Fruit fly (Drosophila melanogaster) whole organism, embryonic: ENCODE measurements around the gene Ptth.

ENCODE experiments used
- Asciz ChIP-seq: fragments of 200-800 bp; sonication (Bioruptor generic); optimal IDR thresholded peaks from 2 replicates; lab custom pipeline; 2017; ENCODE audit warnings: missing biosample characterization, mild to moderate bottlenecking, missing genetic modification characterization, missing genetic modification reagents
- BtbVII ChIP-seq: fragments of 200-800 bp; sonication (Bioruptor generic); optimal IDR thresholded peaks from 3 replicates; lab custom pipeline; 2017; ENCODE audit warnings: missing biosample characterization, mild to moderate bottlenecking, missing genetic modification characterization
- CG10654 ChIP-seq: fragments of 200-800 bp; sonication (Bioruptor generic); optimal IDR thresholded peaks from 2 replicates; lab custom pipeline; 2016; ENCODE audit warnings: missing biosample characterization, missing genetic modification characterization
- CG11093 ChIP-seq: fragments of 200-800 bp; sonication (Bioruptor generic); IDR thresholded peaks from 3 replicates; pipeline ENCODE4 v1.3.6; 2022; ENCODE audit warnings: missing biosample characterization, missing genetic modification characterization
- CG11560 ChIP-seq: fragments of 200-800 bp; sonication (Bioruptor generic); IDR thresholded peaks from 3 replicates; pipeline ENCODE4 v1.3.6; 2022; ENCODE audit warnings: missing biosample characterization, missing genetic modification characterization
- CG1233 ChIP-seq: fragments of 200-800 bp; sonication (Bioruptor generic); optimal IDR thresholded peaks from 4 replicates; lab custom pipeline; 2018; ENCODE audit warnings: missing biosample characterization, mild to moderate bottlenecking, missing genetic modification characterization
- CG12769 ChIP-seq: fragments of 200-800 bp; sonication (Bioruptor generic); optimal IDR thresholded peaks from 2 replicates; lab custom pipeline; 2019; ENCODE audit warnings: missing biosample characterization, mild to moderate bottlenecking, missing genetic modification characterization, moderate library complexity
- CG12942 ChIP-seq: fragments of 200-800 bp; sonication (Bioruptor generic); optimal IDR thresholded peaks from 3 replicates; lab custom pipeline; 2016; ENCODE audit warnings: missing biosample characterization, missing genetic modification characterization
- CG13123 ChIP-seq: fragments of 200-800 bp; sonication (Bioruptor generic); optimal IDR thresholded peaks from 2 replicates; lab custom pipeline; 2016; ENCODE audit warnings: missing biosample characterization, missing genetic modification characterization
- CG13624 ChIP-seq: fragments of 200-800 bp; sonication (Bioruptor generic); optimal IDR thresholded peaks from 2 replicates; lab custom pipeline; 2016; ENCODE audit warnings: missing biosample characterization, missing genetic modification characterization
- CG13894 ChIP-seq: fragments of 200-800 bp; sonication (Bioruptor generic); optimal IDR thresholded peaks from 3 replicates; lab custom pipeline; 2018; ENCODE audit warnings: missing biosample characterization, mild to moderate bottlenecking, missing genetic modification characterization, moderate library complexity
- CG14014 ChIP-seq: fragments of 200-800 bp; sonication (Bioruptor generic); IDR thresholded peaks from 2 replicates; pipeline ENCODE4 v1.3.6; 2022; ENCODE audit warnings: missing biosample characterization, missing genetic modification characterization
- CG15479 ChIP-seq: fragments of 200-800 bp; sonication (Bioruptor generic); optimal IDR thresholded peaks from 3 replicates; lab custom pipeline; 2019; ENCODE audit warnings: missing biosample characterization, mild to moderate bottlenecking, missing genetic modification characterization, moderate library complexity
- CG15601 ChIP-seq: fragments of 200-800 bp; sonication (Bioruptor generic); optimal IDR thresholded peaks from 3 replicates; lab custom pipeline; 2019; ENCODE audit warnings: missing biosample characterization, mild to moderate bottlenecking, missing genetic modification characterization, moderate library complexity
- CG1602 ChIP-seq: fragments of 200-800 bp; sonication (Bioruptor generic); optimal IDR thresholded peaks from 3 replicates; lab custom pipeline; 2016; ENCODE audit warnings: missing biosample characterization, missing genetic modification characterization
- CG1603 ChIP-seq: fragments of 200-800 bp; sonication (Bioruptor generic); optimal IDR thresholded peaks from 2 replicates; lab custom pipeline; 2019; ENCODE audit warnings: missing biosample characterization, mild to moderate bottlenecking, missing genetic modification characterization, moderate library complexity
- CG17359 ChIP-seq: fragments of 200-800 bp; sonication (Bioruptor generic); optimal IDR thresholded peaks from 3 replicates; lab custom pipeline; 2018; ENCODE audit warnings: missing biosample characterization, mild to moderate bottlenecking, missing genetic modification characterization, moderate library complexity
- CG17612 ChIP-seq: fragments of 200-800 bp; sonication (Bioruptor generic); IDR thresholded peaks from 2 replicates; pipeline ENCODE4 v1.3.6; 2022; ENCODE audit warnings: missing biosample characterization, missing genetic modification characterization
- CG31388 ChIP-seq: fragments of 200-800 bp; sonication (Bioruptor generic); optimal IDR thresholded peaks from 2 replicates; lab custom pipeline; 2016; ENCODE audit warnings: missing biosample characterization, missing genetic modification characterization
- CG3163 ChIP-seq: fragments of 200-800 bp; sonication (Bioruptor generic); optimal IDR thresholded peaks from 3 replicates; lab custom pipeline; 2016; ENCODE audit warnings: missing biosample characterization, missing genetic modification characterization
- CG34422 ChIP-seq: fragments of 200-800 bp; sonication (Bioruptor generic); IDR thresholded peaks from 3 replicates; pipeline ENCODE4 v1.3.6; 2022; ENCODE audit warnings: missing biosample characterization, missing genetic modification characterization
- CG3726 ChIP-seq: fragments of 200-800 bp; sonication (Bioruptor generic); IDR thresholded peaks from 3 replicates; pipeline ENCODE4, ENCODE4 v1.3.6; 2022; ENCODE audit warnings: missing biosample characterization, missing genetic modification characterization
- CG5245 ChIP-seq: fragments of 200-800 bp; sonication (Bioruptor generic); optimal IDR thresholded peaks from 3 replicates; lab custom pipeline; 2016; ENCODE audit warnings: missing biosample characterization, missing genetic modification characterization
- CG6654 ChIP-seq: fragments of 200-800 bp; sonication (Bioruptor generic); optimal IDR thresholded peaks from 2 replicates; lab custom pipeline; 2017; ENCODE audit warnings: missing biosample characterization, mild to moderate bottlenecking, missing genetic modification characterization
- CG6765 ChIP-seq: fragments of 200-800 bp; sonication (Bioruptor generic); optimal IDR thresholded peaks from 3 replicates; lab custom pipeline; 2017; ENCODE audit warnings: missing biosample characterization, mild to moderate bottlenecking, missing genetic modification characterization
- CG7357 ChIP-seq: fragments of 200-800 bp; sonication (Bioruptor generic); IDR thresholded peaks from 3 replicates; pipeline ENCODE4 v1.3.6; 2022; ENCODE audit warnings: missing biosample characterization, missing genetic modification characterization
- CG8765 ChIP-seq: fragments of 200-800 bp; sonication (Bioruptor generic); IDR thresholded peaks from 2 replicates; pipeline ENCODE4 v1.3.6; 2022; ENCODE audit warnings: missing biosample characterization, missing genetic modification characterization
- CG9817 ChIP-seq: fragments of 200-800 bp; sonication (Bioruptor generic); optimal IDR thresholded peaks from 2 replicates; lab custom pipeline; 2018; ENCODE audit warnings: missing biosample characterization, mild to moderate bottlenecking, missing genetic modification characterization, moderate library complexity
- Dip2 ChIP-seq: fragments of 200-800 bp; sonication (Bioruptor generic); IDR thresholded peaks from 2 replicates; pipeline ENCODE4 v1.3.6; 2022; ENCODE audit warnings: missing biosample characterization, missing genetic modification characterization
- Drgx ChIP-seq: fragments of 200-800 bp; sonication (Bioruptor generic); IDR thresholded peaks from 2 replicates; pipeline ENCODE4 v1.3.6; 2022; ENCODE audit warnings: missing biosample characterization, missing genetic modification characterization
- Gug ChIP-seq: fragments of 200-800 bp; sonication (Bioruptor generic); IDR thresholded peaks from 4 replicates; pipeline ENCODE4 v1.3.6; 2022; ENCODE audit warnings: missing biosample characterization, missing genetic modification characterization
- Hr78 ChIP-seq, 2 experiments: fragments of 200-800 bp in 1 of 2; fragments of >200 bp in 1 of 2; sonication (Bioruptor generic) in 1 of 2; optimal IDR thresholded peaks; 2 replicates each; lab custom pipeline; 2017 to 2019; ENCODE audit warnings: missing biosample characterization in 2 of 2, missing genetic modification characterization in 2 of 2, mild to moderate bottlenecking in 1 of 2, moderate library complexity in 1 of 2
- Myb ChIP-seq: fragments of 200-800 bp; sonication (Bioruptor generic); optimal IDR thresholded peaks from 2 replicates; lab custom pipeline; 2016; ENCODE audit warnings: missing biosample characterization, missing genetic modification characterization
- YL-1 ChIP-seq: fragments of 200-800 bp; sonication (Bioruptor generic); optimal IDR thresholded peaks from 3 replicates; lab custom pipeline; 2017; ENCODE audit warnings: missing biosample characterization, mild to moderate bottlenecking, missing genetic modification characterization
- ac ChIP-seq: fragments of 200-800 bp; sonication (Bioruptor generic); optimal IDR thresholded peaks from 3 replicates; lab custom pipeline; 2017; ENCODE audit warnings: missing biosample characterization, mild to moderate bottlenecking, missing genetic modification characterization
- ems ChIP-seq: fragments of 200-800 bp; sonication (Bioruptor generic); optimal IDR thresholded peaks from 3 replicates; lab custom pipeline; 2016; ENCODE audit warnings: missing biosample characterization, missing genetic modification characterization
- eve ChIP-seq, 2 experiments: fragments of >200 bp; optimal IDR thresholded peaks; 2 replicates each; lab custom pipeline; 2017; ENCODE audit warnings: missing biosample characterization in 2 of 2, missing genetic modification characterization in 2 of 2
- eyg ChIP-seq: fragments of 200-800 bp; sonication (Bioruptor generic); optimal IDR thresholded peaks from 3 replicates; lab custom pipeline; 2016; ENCODE audit warnings: missing biosample characterization, missing genetic modification characterization
- fru ChIP-seq: fragments of >200 bp; optimal IDR thresholded peaks from 2 replicates; lab custom pipeline; 2017
- ftz-f1 ChIP-seq: fragments of 200-800 bp; sonication (Bioruptor generic); optimal IDR thresholded peaks from 2 replicates; lab custom pipeline; 2016; ENCODE audit warnings: missing biosample characterization, missing genetic modification characterization
- gem ChIP-seq: fragments of 200-800 bp; sonication (Bioruptor generic); optimal IDR thresholded peaks from 2 replicates; lab custom pipeline; 2019; ENCODE audit warnings: missing biosample characterization, mild to moderate bottlenecking, missing genetic modification characterization, moderate library complexity
- grn ChIP-seq: fragments of 200-800 bp; sonication (Bioruptor generic); optimal IDR thresholded peaks from 3 replicates; lab custom pipeline; 2017; ENCODE audit warnings: missing biosample characterization, missing genetic modification characterization
- lov ChIP-seq, 2 experiments: fragments of 200-800 bp in 1 of 2; fragments of >200 bp in 1 of 2; sonication (Bioruptor generic) in 1 of 2; IDR thresholded peaks in 1 of 2; optimal IDR thresholded peaks in 1 of 2; 2 replicates in 1 of 2; 3 replicates in 1 of 2; pipeline versions ENCODE4 v1.3.6 to Lab custom; 2017 to 2022; ENCODE audit warnings: missing biosample characterization in 1 of 2, missing genetic modification characterization in 1 of 2
- pfk ChIP-seq: fragments of 200-800 bp; sonication (Bioruptor generic); optimal IDR thresholded peaks from 2 replicates; lab custom pipeline; 2018; ENCODE audit warnings: missing biosample characterization, mild to moderate bottlenecking, missing genetic modification characterization, moderate library complexity
- pros ChIP-seq: fragments of 200-800 bp; sonication (Bioruptor generic); optimal IDR thresholded peaks from 3 replicates; lab custom pipeline; 2019; ENCODE audit warnings: missing biosample characterization, mild to moderate bottlenecking, missing genetic modification characterization, moderate library complexity
- pzg ChIP-seq: fragments of 200-800 bp; sonication (Bioruptor generic); optimal IDR thresholded peaks from 3 replicates; lab custom pipeline; 2018; ENCODE audit warnings: missing biosample characterization, mild to moderate bottlenecking, missing genetic modification characterization, moderate library complexity
- schlank ChIP-seq: fragments of 200-800 bp; sonication (Bioruptor generic); optimal IDR thresholded peaks from 2 replicates; lab custom pipeline; 2018; ENCODE audit warnings: missing biosample characterization, mild to moderate bottlenecking, missing genetic modification characterization
- seq ChIP-seq: fragments of 200-800 bp; sonication (Bioruptor generic); IDR thresholded peaks from 2 replicates; pipeline ENCODE4 v1.3.6; 2022; ENCODE audit warnings: missing biosample characterization, missing genetic modification characterization
- sna ChIP-seq: fragments of 200-800 bp; sonication (Bioruptor generic); IDR thresholded peaks from 2 replicates; pipeline ENCODE4 v1.3.6; 2022; ENCODE audit warnings: missing biosample characterization, missing genetic modification characterization; ENCODE audit not compliant: partially characterized antibody
- tgo ChIP-seq: fragments of 200-800 bp; sonication (Bioruptor generic); IDR thresholded peaks from 3 replicates; pipeline ENCODE4 v1.3.6; 2022; ENCODE audit warnings: missing biosample characterization, missing genetic modification characterization
- tna ChIP-seq: fragments of 200-800 bp; sonication (Bioruptor generic); IDR thresholded peaks from 2 replicates; pipeline ENCODE4 v1.3.6; 2022; ENCODE audit warnings: missing biosample characterization, missing genetic modification characterization; ENCODE audit not compliant: partially characterized antibody

Ptth gene

DNA sequence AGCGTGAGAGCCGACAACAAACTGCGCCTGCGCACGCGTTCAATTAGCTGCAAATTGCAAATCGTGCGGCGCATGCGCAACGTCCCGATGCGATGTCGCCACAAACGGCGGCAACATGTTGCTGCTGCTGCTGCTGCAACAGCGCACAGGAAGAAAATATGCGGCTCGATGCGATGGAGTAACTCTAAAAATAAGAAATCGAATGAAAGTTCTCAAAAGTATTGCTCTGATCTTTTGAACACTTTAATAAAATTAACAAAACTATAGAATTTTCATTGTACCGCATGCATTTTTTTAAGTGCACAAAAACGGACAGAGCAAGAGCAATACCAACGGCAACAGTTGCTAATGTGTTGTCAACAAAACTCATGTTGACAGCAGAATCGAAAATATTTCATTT lies 29.5 kb upstream of the Ptth start (continued):
- TF ChIP-seq lov (optimal IDR thresholded peaks at IDR 0.05; lab: Kevin White, UChicago) (no peak), lov (GFP tag; IDR thresholded peaks at IDR 0.05; lab: Robert Waterston, UW) (0 out of 3 replicates have a peak, but pooled peaks have one; percentile 51), CG8765 (GFP tag; lab: Robert Waterston, UW) (peak; percentile 67; the same call in 1 of the 2 replicates), CG9817 (tag; lab: Kevin White, UChicago) (no peak), ems (GFP tag; lab: Kevin White, UChicago) (no peak), CG5245 (no peak), grn (GFP tag; lab: Kevin White, UChicago) (no peak), gem (tag; lab: Kevin White, UChicago) (peak; percentile 67), CG1602 (GFP tag; lab: Kevin White, UChicago) (peak; percentile 29), CG17359 (tag; lab: Kevin White, UChicago) (no peak), Hr78 (GFP tag; optimal IDR thresholded peaks at IDR 0.05; lab: Kevin White, UChicago) (no peak), CG15479 (GFP tag; lab: Kevin White, UChicago) (peak; percentile 30), Drgx (GFP tag; lab: Robert Waterston, UW) (peak; percentile 92), CG13123 (no peak), CG3163 (GFP tag; lab: Kevin White, UChicago) (no peak), BtbVII (GFP tag; lab: Kevin White, UChicago) (no peak), tna (GFP tag; lab: Robert Waterston, UW) (no peak), CG11560 (tag; lab: Robert Waterston, UW) (no peak), tgo (GFP tag; lab: Robert Waterston, UW) (no peak), CG6765 (GFP tag; lab: Kevin White, UChicago) (no peak), seq (GFP tag; lab: Robert Waterston, UW) (no peak), fru (no peak), pzg (GFP tag; lab: Kevin White, UChicago) (no peak), CG3726 (GFP tag; lab: Robert Waterston, UW) (no peak), CG31388 (GFP tag; lab: Kevin White, UChicago) (no peak), CG12942 (GFP tag; lab: Kevin White, UChicago) (no peak), CG34422 (GFP tag; lab: Robert Waterston, UW) (0 out of 3 replicates have a peak, but pooled peaks have one; percentile 26), CG15601 (tag; lab: Kevin White, UChicago) (peak; percentile 1), pros (no peak), ftz-f1 (GFP tag; lab: Kevin White, UChicago) (no peak), Myb (GFP tag; lab: Kevin White, UChicago) (no peak), pfk (GFP tag; lab: Kevin White, UChicago) (no peak), CG14014 (GFP tag; lab: Robert Waterston, UW) (0 out of 2 replicates have a peak, but pooled peaks have one; percentile 12), schlank (tag; lab: Kevin White, UChicago) (no peak), Asciz (GFP tag; lab: Kevin White, UChicago) (no peak), CG12769 (tag; lab: Kevin White, UChicago) (no peak), CG10654 (no peak), CG13624 (GFP tag; lab: Kevin White, UChicago) (no peak), CG7357 (GFP tag; lab: Robert Waterston, UW) (no peak; the same call in 2 of the 3 replicates), Dip2 (GFP tag; lab: Robert Waterston, UW) (no peak), CG6654 (GFP tag; lab: Kevin White, UChicago) (no peak), ac (no peak), sna (GFP tag; lab: Robert Waterston, UW) (no peak), CG13894 (no peak), YL-1 (GFP tag; lab: Kevin White, UChicago) (no peak), CG1603 (peak; percentile 59), eve (GFP tag; optimal IDR thresholded peaks at IDR 0.05; lab: Kevin White, UChicago) (peak in 1 of 2 experiments; percentile 69), CG17612 (no peak), CG11093 (GFP tag; lab: Robert Waterston, UW) (no peak), CG1233 (GFP tag; lab: Kevin White, UChicago) (peak; percentile 5), eyg (GFP tag; lab: Kevin White, UChicago) (no peak), Gug (GFP tag; lab: Robert Waterston, UW) (no peak; the same call in 3 of the 4 replicates)
